Fruit fly (Drosophila melanogaster): ENCODE data around the gene net.

dm6 chr2L:85701-86100, 1.5 kb downstream of the net start:
- TF ChIP-seq CG4496 (GFP tag; IDR thresholded peaks at IDR 0.05) (no peak), EcR (GFP tag; optimal IDR thresholded peaks at IDR 0.05) (no peak), CG14655 (GFP tag; optimal IDR thresholded peaks at IDR 0.05) (no peak), Pif1A (GFP tag; optimal IDR thresholded peaks at IDR 0.05) (no peak), CG34367 (tag; optimal IDR thresholded peaks at IDR 0.05) (no peak), Pif1B (GFP tag; optimal IDR thresholded peaks at IDR 0.05) (no peak), CG9948 (tag; optimal IDR thresholded peaks at IDR 0.05) (no peak), CG32121 (GFP tag; IDR thresholded peaks at IDR 0.05) (no peak), Ets98B (GFP tag; IDR thresholded peaks at IDR 0.05) (no peak), Snoo (tag; optimal IDR thresholded peaks at IDR 0.05) (no peak)
